Fruit fly (Drosophila melanogaster) whole organism, wandering third instar larva: ENCODE measurements around the gene Jhbp1.

Experiments
- Abd-B ChIP-seq: fragments of >200 bp; optimal IDR thresholded peaks from 2 replicates; lab custom pipeline; 2017; ENCODE audit warnings: missing biosample characterization, missing genetic modification characterization
- CG32264 ChIP-seq: fragments of 200-800 bp; sonication (Bioruptor generic); optimal IDR thresholded peaks from 2 replicates; lab custom pipeline; 2016; ENCODE audit warnings: missing biosample characterization, missing genetic modification characterization
- CG9705 ChIP-seq: fragments of 200-800 bp; sonication (Bioruptor generic); optimal IDR thresholded peaks from 2 replicates; lab custom pipeline; 2018; ENCODE audit warnings: missing biosample characterization, mild to moderate bottlenecking, missing genetic modification characterization
- CrebA ChIP-seq: fragments of 200-800 bp; sonication (Bioruptor generic); optimal IDR thresholded peaks from 2 replicates; lab custom pipeline; 2016; ENCODE audit warnings: missing biosample characterization, mild to moderate bottlenecking, missing genetic modification characterization, borderline replicate concordance
- Dfd ChIP-seq: fragments of >200 bp; optimal IDR thresholded peaks from 2 replicates; lab custom pipeline; 2017; ENCODE audit warnings: missing biosample characterization, missing genetic modification characterization
- Dif ChIP-seq: fragments of 200-275, 200-300 bp; sonication (Bioruptor generic); optimal IDR thresholded peaks from 2 replicates; lab custom pipeline; 2018; ENCODE audit warnings: missing biosample characterization, missing genetic modification characterization; ENCODE audit not compliant: partially characterized antibody
- HLH106 ChIP-seq: fragments of 200-800 bp; optimal IDR thresholded peaks from 3 replicates; lab custom pipeline; 2019; ENCODE audit warnings: missing biosample characterization, mild to moderate bottlenecking, missing genetic modification characterization, moderate library complexity
- Hnf4 ChIP-seq: fragments of 200-800 bp; sonication (Bioruptor generic); optimal IDR thresholded peaks from 2 replicates; lab custom pipeline; 2016; ENCODE audit warnings: missing biosample characterization, mild to moderate bottlenecking, missing genetic modification characterization
- Hr78 ChIP-seq: fragments of >200 bp; optimal IDR thresholded peaks from 2 replicates; lab custom pipeline; 2017; ENCODE audit warnings: missing biosample characterization, missing genetic modification characterization
- Hr83 ChIP-seq: fragments of 200-300 bp; sonication (Bioruptor generic); optimal IDR thresholded peaks from 2 replicates; lab custom pipeline; 2016; ENCODE audit warnings: missing biosample characterization, mild to moderate bottlenecking, missing genetic modification characterization, moderate library complexity; ENCODE audit not compliant: poor library complexity, severe bottlenecking
- Jra ChIP-seq: sonication (Bioruptor generic); optimal IDR thresholded peaks from 2 replicates; lab custom pipeline; 2016; ENCODE audit warnings: missing biosample characterization, missing genetic modification characterization
- Mio ChIP-seq: sonication (Bioruptor generic); optimal IDR thresholded peaks from 2 replicates; lab custom pipeline; 2016; ENCODE audit warnings: missing biosample characterization, missing genetic modification characterization
- Myc ChIP-seq: fragments of >200 bp; optimal IDR thresholded peaks from 2 replicates; lab custom pipeline; 2017
- N ChIP-seq: fragments of >200 bp; optimal IDR thresholded peaks from 2 replicates; lab custom pipeline; 2018; ENCODE audit warnings: missing biosample characterization, missing external identifiers, missing genetic modification characterization
- OdsH ChIP-seq: fragments of 200-800 bp; sonication (Bioruptor generic); optimal IDR thresholded peaks from 2 replicates; lab custom pipeline; 2016; ENCODE audit warnings: missing biosample characterization, mild to moderate bottlenecking, missing genetic modification characterization
- Rel ChIP-seq, 2 experiments: fragments of 200-800 bp; sonication (Bioruptor generic) in 1 of 2; optimal IDR thresholded peaks; 2 replicates in 1 of 2; 3 replicates in 1 of 2; lab custom pipeline; 2016 to 2019; ENCODE audit warnings: mild to moderate bottlenecking in 2 of 2, missing biosample characterization in 2 of 2, missing genetic modification characterization in 2 of 2, moderate library complexity in 1 of 2
- Sp1 ChIP-seq: fragments of 200-800 bp; sonication (Bioruptor generic); optimal IDR thresholded peaks from 3 replicates; lab custom pipeline; 2019; ENCODE audit warnings: missing biosample characterization, mild to moderate bottlenecking, missing genetic modification characterization, moderate library complexity
- Vsx2 ChIP-seq: fragments of 200-300, 225-300 bp; sonication (Bioruptor generic); optimal IDR thresholded peaks from 2 replicates; lab custom pipeline; 2018; ENCODE audit warnings: missing biosample characterization, missing genetic modification characterization; ENCODE audit not compliant: partially characterized antibody
- br ChIP-seq: fragments of 200-800 bp; sonication (Bioruptor generic); optimal IDR thresholded peaks from 2 replicates; lab custom pipeline; 2016; ENCODE audit warnings: missing biosample characterization, missing genetic modification characterization
- brk ChIP-seq: fragments of 200-800 bp; sonication (Bioruptor generic); optimal IDR thresholded peaks from 2 replicates; lab custom pipeline; 2016; ENCODE audit warnings: missing biosample characterization, mild to moderate bottlenecking, missing genetic modification characterization
- dl ChIP-seq, 2 experiments: fragments of 175-275, 200-275 bp in 1 of 2; fragments of 200-275 bp in 1 of 2; sonication (Bioruptor generic); optimal IDR thresholded peaks; lab custom pipeline; 2018; ENCODE audit warnings: mild to moderate bottlenecking in 2 of 2, missing biosample characterization in 2 of 2, missing genetic modification characterization in 2 of 2, moderate library complexity in 2 of 2; ENCODE audit not compliant: partially characterized antibody in 2 of 2, insufficient read depth in 1 of 2
- dmrt93B ChIP-seq: fragments of 200-800 bp; sonication (Bioruptor generic); optimal IDR thresholded peaks from 2 replicates; lab custom pipeline; 2018; ENCODE audit warnings: missing biosample characterization, mild to moderate bottlenecking, missing genetic modification characterization
- dsf ChIP-seq: sonication (Bioruptor generic); optimal IDR thresholded peaks from 2 replicates; lab custom pipeline; 2016; ENCODE audit warnings: missing biosample characterization, missing genetic modification characterization, borderline replicate concordance
- ey ChIP-seq: fragments of 200-800 bp; sonication (Bioruptor generic); optimal IDR thresholded peaks from 2 replicates; lab custom pipeline; 2016; ENCODE audit warnings: missing biosample characterization, missing genetic modification characterization
- foxo ChIP-seq, 2 experiments: fragments of 200-800 bp; sonication (Bioruptor generic); optimal IDR thresholded peaks; 2 replicates in 1 of 2; 3 replicates in 1 of 2; lab custom pipeline; 2016 to 2017; ENCODE audit warnings: missing biosample characterization in 2 of 2, missing genetic modification characterization in 2 of 2
- fru ChIP-seq: fragments of 200-800 bp; sonication (Bioruptor generic); optimal IDR thresholded peaks from 3 replicates; lab custom pipeline; 2016; ENCODE audit warnings: missing biosample characterization, mild to moderate bottlenecking, missing genetic modification characterization
- h ChIP-seq: fragments of 200-800 bp; sonication (Bioruptor generic); optimal IDR thresholded peaks from 3 replicates; lab custom pipeline; 2016; ENCODE audit warnings: missing biosample characterization, mild to moderate bottlenecking, missing genetic modification characterization
- jim ChIP-seq: fragments of 175-275, 200-325 bp; sonication (Bioruptor generic); optimal IDR thresholded peaks from 2 replicates; lab custom pipeline; 2016; ENCODE audit warnings: missing biosample characterization, mild to moderate bottlenecking, missing genetic modification characterization
- lola ChIP-seq: fragments of >200 bp; optimal IDR thresholded peaks from 2 replicates; lab custom pipeline; 2017; ENCODE audit warnings: missing biosample characterization, missing genetic modification characterization
- pan ChIP-seq: fragments of >200 bp; optimal IDR thresholded peaks from 2 replicates; lab custom pipeline; 2017
- psq ChIP-seq: fragments of 200-800 bp; sonication (Bioruptor generic); optimal IDR thresholded peaks from 3 replicates; lab custom pipeline; 2017; ENCODE audit warnings: missing biosample characterization, mild to moderate bottlenecking, missing genetic modification characterization, moderate library complexity
- rgr ChIP-seq: fragments of 200-800 bp; sonication (Bioruptor generic); optimal IDR thresholded peaks from 3 replicates; lab custom pipeline; 2016; ENCODE audit warnings: missing biosample characterization, mild to moderate bottlenecking, missing genetic modification characterization
- sage ChIP-seq: fragments of 200-800 bp; sonication (Bioruptor generic); optimal IDR thresholded peaks from 2 replicates; lab custom pipeline; 2016; ENCODE audit warnings: missing biosample characterization, mild to moderate bottlenecking, missing genetic modification characterization
- sv ChIP-seq: fragments of 200-800 bp; sonication (Bioruptor generic); optimal IDR thresholded peaks from 3 replicates; lab custom pipeline; 2016; ENCODE audit warnings: missing biosample characterization, missing genetic modification characterization
- tai ChIP-seq: sonication (Bioruptor generic); optimal IDR thresholded peaks from 2 replicates; lab custom pipeline; 2016; ENCODE audit warnings: missing biosample characterization, missing genetic modification characterization
- usp ChIP-seq: fragments of >200 bp; optimal IDR thresholded peaks from 2 replicates; lab custom pipeline; 2017; ENCODE audit warnings: missing biosample characterization, missing genetic modification characterization
- woc ChIP-seq: sonication (Bioruptor generic); optimal IDR thresholded peaks from 2 replicates; lab custom pipeline; 2016; ENCODE audit warnings: missing biosample characterization, mild to moderate bottlenecking, missing genetic modification characterization

The Jhbp1 gene

dm6 chr3R:4965145-4965544, at the start of gene Jhbp1:
Jhbp1 (plus strand) TSS chr3R:4965445.
- TF ChIP-seq CG32264 (no peak), Vsx2 (no peak), Mio (GFP tag; lab: Kevin White, UChicago) (no peak), usp (GFP tag; lab: Kevin White, UChicago) (no peak), Sp1 (GFP tag; lab: Kevin White, UChicago) (no peak), CG9705 (GFP tag; lab: Kevin White, UChicago) (no peak), jim (no peak), rgr (GFP tag; lab: Kevin White, UChicago) (no peak), sv (GFP tag; lab: Kevin White, UChicago) (no peak), Abd-B (GFP tag; lab: Kevin White, UChicago) (no peak), foxo (GFP tag; optimal IDR thresholded peaks at IDR 0.05; lab: Kevin White, UChicago) (no peak), Hr78 (GFP tag; lab: Kevin White, UChicago) (no peak), Dif (GFP tag; lab: Kevin White, UChicago) (no peak), tai (no peak)
- TF ChIP-seq, all 38 proteins: peak for 0

dm6 chr3R:4947732-4948131, 17.5 kb upstream of the Jhbp1 start:
- no peak for TF ChIP-seq Myc
- no peak for TF ChIP-seq dsf (GFP tag; lab: Kevin White, UChicago)
- no peak for TF ChIP-seq jim
- no peak for TF ChIP-seq OdsH (GFP tag; lab: Kevin White, UChicago)
- no peak for TF ChIP-seq Vsx2
- TF ChIP-seq Hr78 (GFP tag; lab: Kevin White, UChicago) = no peak
- TF ChIP-seq CrebA = no peak
- TF ChIP-seq Abd-B (GFP tag; lab: Kevin White, UChicago) = no peak
- no peak for TF ChIP-seq N (GFP tag; lab: Kevin White, UChicago)
- TF ChIP-seq Hr83 (GFP tag; lab: Kevin White, UChicago) = no peak

- TF ChIP-seq br = peak; percentile 23
- no peak for TF ChIP-seq CG32264
- TF ChIP-seq Jra (GFP tag; lab: Kevin White, UChicago) = peak; percentile 21
- TF ChIP-seq Myc = no peak
- TF ChIP-seq h (GFP tag; lab: Kevin White, UChicago) = peak; percentile 64
- peak; percentile 53 for TF ChIP-seq Dif (GFP tag; lab: Kevin White, UChicago)
- TF ChIP-seq tai = no peak
- TF ChIP-seq N (GFP tag; lab: Kevin White, UChicago) = peak; percentile 74
- TF ChIP-seq dl (GFP tag; optimal IDR thresholded peaks at IDR 0.05; lab: Kevin White, UChicago; ENCODE audit: insufficient read depth in 1 of 2, partially characterized antibody in 2 of 2) = peak in 1 of 2 experiments; percentile 8
- TF ChIP-seq CrebA = peak; percentile 76
- TF ChIP-seq dmrt93B (GFP tag; lab: Kevin White, UChicago) = no peak
- no peak for TF ChIP-seq Rel (GFP tag; optimal IDR thresholded peaks at IDR 0.05; lab: Kevin White, UChicago)
- TF ChIP-seq Rel (tag; optimal IDR thresholded peaks at IDR 0.05; lab: Kevin White, UChicago) = peak; percentile 73
- TF ChIP-seq Hnf4 (GFP tag; lab: Kevin White, UChicago) = peak; percentile 32
- TF ChIP-seq rgr (GFP tag; lab: Kevin White, UChicago) = peak; percentile 18
- no peak for TF ChIP-seq woc (GFP tag; lab: Kevin White, UChicago)
Measured at dm6 chr3R:4951764-4952570, 13.3 kb upstream of the Jhbp1 start.

dm6 chr3R:4952571-4952929, 12.7 kb upstream of the Jhbp1 start, which contains the start of gene Ubc6:
Ubc6 (minus strand) TSS chr3R:4952682.
- TF ChIP-seq brk (GFP tag; lab: Kevin White, UChicago) (peak; percentile 70), lola (GFP tag; lab: Kevin White, UChicago) (no peak), woc (GFP tag; lab: Kevin White, UChicago) (peak; percentile 17), Myc (no peak), ey (peak; percentile 74), CG32264 (no peak), Rel (GFP tag; optimal IDR thresholded peaks at IDR 0.05; lab: Kevin White, UChicago) (no peak), Rel (tag; optimal IDR thresholded peaks at IDR 0.05; lab: Kevin White, UChicago) (peak; percentile 63), Jra (GFP tag; lab: Kevin White, UChicago) (peak; percentile 61), rgr (GFP tag; lab: Kevin White, UChicago) (peak; percentile 77), fru (GFP tag; lab: Kevin White, UChicago) (peak; percentile 64), h (GFP tag; lab: Kevin White, UChicago) (peak; percentile 71), Dif (GFP tag; lab: Kevin White, UChicago) (no peak), dmrt93B (GFP tag; lab: Kevin White, UChicago) (peak; percentile 10), Sp1 (GFP tag; lab: Kevin White, UChicago) (peak; percentile 2), Mio (GFP tag; lab: Kevin White, UChicago) (no peak), N (GFP tag; lab: Kevin White, UChicago) (peak; percentile 10), Dfd (GFP tag; lab: Kevin White, UChicago) (no peak), sage (GFP tag; lab: Kevin White, UChicago) (no peak), HLH106 (tag; lab: Kevin White, UChicago) (peak; percentile 60), br (peak; percentile 57), tai (peak; percentile 76), dsf (GFP tag; lab: Kevin White, UChicago) (no peak), dl (GFP tag; optimal IDR thresholded peaks at IDR 0.05; lab: Kevin White, UChicago; ENCODE audit: insufficient read depth in 1 of 2, partially characterized antibody in 2 of 2) (no peak), Hr78 (GFP tag; lab: Kevin White, UChicago) (no peak), jim (peak; percentile 60), CrebA (no peak), CG9705 (GFP tag; lab: Kevin White, UChicago) (no peak), foxo (GFP tag; optimal IDR thresholded peaks at IDR 0.05; lab: Kevin White, UChicago) (peak in 1 of 2 experiments; percentile 76), OdsH (GFP tag; lab: Kevin White, UChicago) (peak; percentile 32), pan (lab: Kevin White, UChicago) (no peak), psq (GFP tag; lab: Kevin White, UChicago) (peak; percentile 58), sv (GFP tag; lab: Kevin White, UChicago) (peak; percentile 56)
